Worm (Caenorhabditis elegans): ENCODE measurements around the gene ZC204.14.

Gene ZC204.14

ce11 chrII:1662881-1663280 lies at the start of gene ZC204.14:
TSS of gene ZC204.14 (minus strand) at chrII:1662949.
- no peak for TF ChIP-seq him-1 (tag; optimal IDR thresholded peaks at IDR 0.05)
- no peak for TF ChIP-seq W03F9.2 (tag; optimal IDR thresholded peaks at IDR 0.05)
- no peak for TF ChIP-seq dao-5 (tag; optimal IDR thresholded peaks at IDR 0.05)

- no peak for TF ChIP-seq him-1 (tag; optimal IDR thresholded peaks at IDR 0.05)
- no peak for TF ChIP-seq dao-5 (tag; optimal IDR thresholded peaks at IDR 0.05)
- TF ChIP-seq W03F9.2 (tag; optimal IDR thresholded peaks at IDR 0.05) = no peak
These were observed 47.2 kb upstream of the ZC204.14 start, which contains the start of gene fbxa-184 for ce11 chrII:1709959-1710358. TSS of gene fbxa-184 (plus strand) at chrII:1710259.

DNA sequence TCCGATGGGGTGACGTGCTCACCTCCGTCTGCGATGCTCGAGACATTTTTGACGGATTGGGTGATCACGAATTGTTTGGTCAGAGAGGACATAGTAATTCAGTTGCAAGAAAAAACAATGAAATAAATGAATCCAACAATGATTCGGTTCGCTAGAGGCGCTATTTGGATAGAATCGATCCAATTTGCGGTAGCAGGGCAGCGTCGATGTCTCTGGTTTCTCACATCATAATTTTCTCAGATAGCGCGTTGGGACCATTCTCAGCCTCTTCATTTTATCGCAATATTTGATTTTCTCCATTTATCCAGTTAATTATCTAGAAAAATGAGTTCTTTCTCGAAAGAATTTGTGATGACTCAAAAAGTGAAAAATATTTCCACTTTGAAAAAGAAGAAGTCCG lies 43.6 kb upstream of the ZC204.14 start, which contains the start of gene sdz-18:
TSS of gene sdz-18 (minus strand) at position 101 of the 400 bp plus-strand sequence.
- TF ChIP-seq dao-5 (tag; optimal IDR thresholded peaks at IDR 0.05) (no peak), W03F9.2 (tag; optimal IDR thresholded peaks at IDR 0.05) (no peak), him-1 (tag; optimal IDR thresholded peaks at IDR 0.05) (no peak)

DNA sequence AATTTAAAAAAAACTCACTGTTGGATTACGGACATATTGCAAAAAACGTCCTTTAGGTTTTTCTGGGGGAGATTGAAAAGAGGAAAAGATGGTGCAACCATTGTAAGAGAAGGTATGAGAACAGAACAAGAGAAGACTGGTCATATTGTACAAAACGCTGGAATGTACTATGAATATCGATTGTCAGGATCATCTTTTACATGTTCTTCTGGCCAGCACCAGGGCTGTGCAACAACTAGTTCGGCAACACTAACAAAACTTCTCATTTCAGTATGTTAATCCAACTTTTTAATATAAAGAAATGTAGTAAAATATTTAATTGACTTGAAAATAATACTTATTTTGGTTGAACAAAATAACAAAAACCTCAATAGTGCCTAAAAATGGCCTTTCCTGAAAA lies 40.6 kb upstream of the ZC204.14 start, which contains the start of gene fbxb-47:
TSS of gene fbxb-47 (minus strand) at position 101 of the 400 bp plus-strand sequence.
- TF ChIP-seq him-1 (tag; optimal IDR thresholded peaks at IDR 0.05) (no peak), W03F9.2 (tag; optimal IDR thresholded peaks at IDR 0.05) (no peak), dao-5 (tag; optimal IDR thresholded peaks at IDR 0.05) (no peak)

DNA sequence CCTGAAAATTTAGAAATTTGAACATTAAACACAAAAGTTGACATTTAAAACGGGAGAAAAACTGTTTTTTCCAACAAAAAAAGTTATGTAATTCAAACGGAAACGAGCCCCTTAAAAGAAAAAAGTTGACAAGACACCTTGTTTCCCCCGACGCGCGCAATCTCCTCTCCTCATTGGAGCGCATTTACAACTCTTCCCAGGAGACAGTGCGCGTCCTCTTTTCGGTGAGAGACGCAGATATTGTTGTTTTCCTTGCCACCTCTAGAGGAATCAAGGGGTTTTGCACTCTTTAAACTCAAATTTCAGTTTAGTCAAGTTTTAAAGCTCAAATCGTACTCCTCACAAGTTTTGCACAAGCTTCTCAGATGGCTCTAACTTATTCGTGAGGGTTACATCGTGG lies 33.1 kb upstream of the ZC204.14 start, which contains the start of gene F58E1.13:
TSS of gene F58E1.13 (minus strand) at position 12 of the 400 bp plus-strand sequence.
- TF ChIP-seq W03F9.2 (tag; optimal IDR thresholded peaks at IDR 0.05) (no peak), him-1 (tag; optimal IDR thresholded peaks at IDR 0.05) (no peak), dao-5 (tag; optimal IDR thresholded peaks at IDR 0.05) (no peak)

- TF ChIP-seq him-1 (tag; optimal IDR thresholded peaks at IDR 0.05) (no peak), dao-5 (tag; optimal IDR thresholded peaks at IDR 0.05) (no peak), W03F9.2 (tag; optimal IDR thresholded peaks at IDR 0.05) (no peak)
These were observed 31.8 kb upstream of the ZC204.14 start, which contains the start of gene fbxc-26 for ce11 chrII:1694530-1694929. TSS of gene fbxc-26 (minus strand) at chrII:1694630.

ce11 chrII:1692827-1693226 lies 30.1 kb upstream of the ZC204.14 start, which contains the start of gene fbxc-21:
TSS of gene fbxc-21 (minus strand) at chrII:1692927.
- no peak for TF ChIP-seq W03F9.2 (tag; optimal IDR thresholded peaks at IDR 0.05)
- no peak for TF ChIP-seq dao-5 (tag; optimal IDR thresholded peaks at IDR 0.05)
- no peak for TF ChIP-seq him-1 (tag; optimal IDR thresholded peaks at IDR 0.05)

ce11 chrII:1691011-1691410 lies 28.3 kb upstream of the ZC204.14 start, which contains the start of gene fbxc-22:
TSS of gene fbxc-22 (minus strand) at chrII:1691111.
- TF ChIP-seq dao-5 (tag; optimal IDR thresholded peaks at IDR 0.05) (no peak), W03F9.2 (tag; optimal IDR thresholded peaks at IDR 0.05) (no peak), him-1 (tag; optimal IDR thresholded peaks at IDR 0.05) (no peak)

DNA sequence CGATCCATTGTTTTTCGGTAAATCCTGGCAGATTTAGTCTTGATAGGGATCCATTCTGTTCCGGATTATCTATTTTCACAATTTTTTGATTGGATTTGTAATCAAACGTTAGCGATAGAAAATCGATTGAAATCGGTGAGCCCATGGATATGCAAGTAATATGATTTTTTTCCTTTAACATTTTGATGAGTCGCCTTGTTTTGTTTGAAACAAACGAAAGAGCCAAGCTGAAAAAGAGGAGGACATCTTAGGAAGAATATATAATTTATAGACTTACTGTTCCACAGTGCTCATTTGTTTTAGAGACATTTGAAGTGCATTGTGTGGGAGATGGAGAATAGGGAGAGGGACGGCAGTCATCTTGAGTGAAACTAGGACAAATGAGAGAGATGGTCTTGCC lies 26.1 kb upstream of the ZC204.14 start, which contains the start of the genes fbxb-18 and fbxb-19:
TSS of gene fbxb-18 (minus strand) at position 101 of the 400 bp plus-strand sequence.
TSS of gene fbxb-19 (minus strand) at position 369 of the 400 bp plus-strand sequence.
- TF ChIP-seq him-1 (tag; optimal IDR thresholded peaks at IDR 0.05) = no peak
- TF ChIP-seq W03F9.2 (tag; optimal IDR thresholded peaks at IDR 0.05) = no peak
- TF ChIP-seq dao-5 (tag; optimal IDR thresholded peaks at IDR 0.05) = no peak

- TF ChIP-seq dao-5 (tag; optimal IDR thresholded peaks at IDR 0.05) = no peak
- TF ChIP-seq W03F9.2 (tag; optimal IDR thresholded peaks at IDR 0.05) = no peak
- no peak for TF ChIP-seq him-1 (tag; optimal IDR thresholded peaks at IDR 0.05)
These were observed 21.0 kb upstream of the ZC204.14 start, which contains the start of gene fbxb-25 for ce11 chrII:1683742-1684141. TSS of gene fbxb-25 (plus strand) at chrII:1684042.

DNA sequence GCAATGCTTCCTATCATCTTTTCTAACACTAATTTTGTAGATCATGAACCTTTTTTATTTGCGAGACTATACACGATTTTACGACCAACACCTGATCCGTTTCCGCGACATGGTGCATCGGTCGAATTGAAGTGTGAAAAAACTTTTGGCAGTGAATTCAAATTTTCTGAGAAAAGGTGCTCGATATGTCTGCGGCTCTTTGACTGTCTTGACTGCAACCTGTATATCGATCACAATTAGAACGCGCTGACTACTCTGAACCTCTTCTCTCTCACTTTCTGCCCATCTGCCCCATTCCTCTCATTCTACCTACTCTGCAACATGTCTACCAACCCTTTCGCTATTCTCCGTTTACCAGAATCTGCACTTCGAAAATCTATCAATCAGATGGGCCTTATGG lies 19.5 kb upstream of the ZC204.14 start, which contains the start of gene fbxb-26:
TSS of gene fbxb-26 (plus strand) at position 301 of the 400 bp plus-strand sequence.
- TF ChIP-seq him-1 (tag; optimal IDR thresholded peaks at IDR 0.05) (no peak), dao-5 (tag; optimal IDR thresholded peaks at IDR 0.05) (no peak)

DNA sequence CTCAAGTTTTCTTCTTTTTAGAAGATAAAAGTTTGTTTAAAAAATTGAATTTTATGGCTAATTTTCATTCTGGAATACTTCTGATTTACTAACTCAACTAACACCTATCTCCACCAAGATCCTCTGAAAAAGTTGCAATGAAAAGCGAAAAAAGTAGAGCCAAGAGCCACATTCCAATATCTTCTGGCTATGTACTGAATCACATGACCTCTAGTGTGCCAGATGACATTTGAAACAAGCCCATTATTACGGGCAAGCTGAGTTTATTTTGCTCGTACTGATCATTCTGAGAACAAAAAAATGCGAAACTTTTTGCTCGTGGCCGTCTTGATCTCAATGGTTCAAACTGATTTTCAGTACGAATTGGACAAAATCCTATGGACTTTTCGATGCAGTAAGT lies 16.3 kb upstream of the ZC204.14 start, which contains the start of gene irld-36:
TSS of gene irld-36 (plus strand) at position 301 of the 400 bp plus-strand sequence.
- no peak for TF ChIP-seq W03F9.2 (tag; optimal IDR thresholded peaks at IDR 0.05)
- no peak for TF ChIP-seq him-1 (tag; optimal IDR thresholded peaks at IDR 0.05)
- TF ChIP-seq dao-5 (tag; optimal IDR thresholded peaks at IDR 0.05) = no peak

- TF ChIP-seq him-1 (tag; optimal IDR thresholded peaks at IDR 0.05) (no peak), W03F9.2 (tag; optimal IDR thresholded peaks at IDR 0.05) (no peak), dao-5 (tag; optimal IDR thresholded peaks at IDR 0.05) (no peak)
These were observed 13.3 kb upstream of the ZC204.14 start, which contains the start of gene fbxb-17 for ce11 chrII:1676088-1676487. TSS of gene fbxb-17 (plus strand) at chrII:1676388.

DNA sequence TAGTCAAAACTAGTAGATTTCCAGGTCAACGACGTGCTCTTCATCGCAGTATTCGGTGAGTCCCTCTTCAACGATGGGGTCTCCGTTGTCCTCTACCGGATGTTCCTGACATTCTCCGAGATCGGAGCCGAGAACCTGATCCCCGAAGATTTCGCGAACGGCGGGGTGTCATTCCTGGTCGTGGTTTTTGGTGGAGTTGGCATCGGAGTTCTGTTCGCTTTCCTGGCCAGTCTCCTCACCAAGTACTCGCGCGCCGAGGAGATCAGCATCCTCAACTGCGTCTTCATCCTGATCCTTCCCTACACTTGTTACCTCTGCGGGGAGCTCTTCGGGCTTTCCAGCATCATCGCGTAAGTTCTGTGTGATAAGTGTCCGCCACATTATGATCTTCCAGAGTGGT lies 9.9 kb upstream of the ZC204.14 start:
- TF ChIP-seq W03F9.2 (tag; optimal IDR thresholded peaks at IDR 0.05) (no peak), dao-5 (tag; optimal IDR thresholded peaks at IDR 0.05) (no peak), him-1 (tag; optimal IDR thresholded peaks at IDR 0.05) (no peak)
